Worm (Caenorhabditis elegans) whole organism, midembryonic: Measurements from ENCODE around the gene gfat-1.
A peak's percentile ranks its signal among the peaks of the same experiment; 100 is the strongest.

Source experiments
- T22C8.4 ChIP-seq: fragments of 200-800 bp; sonication (Bioruptor generic); IDR thresholded peaks from 2 replicates; pipeline ENCODE4 v1.3.6; 2022; ENCODE audit warnings: missing genetic modification characterization, missing compliant biosample characterization
- cog-1 ChIP-seq: sonication (generic microtip); optimal IDR thresholded peaks from 2 replicates; lab custom pipeline; 2016; ENCODE audit warnings: missing genetic modification characterization, missing compliant biosample characterization
- flt-1 ChIP-seq: fragments of 200-800 bp; sonication (Bioruptor generic); IDR thresholded peaks from 2 replicates; pipeline ENCODE4 v1.3.6; 2022; ENCODE audit warnings: missing genetic modification characterization, missing compliant biosample characterization
- klf-2 ChIP-seq: fragments of 200-800 bp; sonication (Bioruptor generic); conservative IDR thresholded peaks from 2 replicates; pipeline ENCODE4 v1.3.6; 2022; ENCODE audit warnings: missing genetic modification reagents, missing genetic modification characterization, missing compliant biosample characterization
- med-1 ChIP-seq: sonication (generic microtip); optimal IDR thresholded peaks from 2 replicates; lab custom pipeline; 2017; ENCODE audit warnings: missing genetic modification characterization, mild to moderate bottlenecking, missing compliant biosample characterization, antibody characterized with exemption, missing genetic modification reagents; ENCODE audit not compliant: insufficient read depth
- ref-1 ChIP-seq: fragments of 200-800 bp; sonication (Bioruptor generic); conservative IDR thresholded peaks from 2 replicates; pipeline ENCODE4 v1.3.6; 2022; ENCODE audit warnings: missing genetic modification reagents, missing genetic modification characterization, missing compliant biosample characterization
- tab-1 ChIP-seq: fragments of 200-800 bp; sonication (Bioruptor generic); IDR thresholded peaks from 2 replicates; pipeline ENCODE4 v1.3.6; 2022; ENCODE audit warnings: missing genetic modification characterization, missing compliant biosample characterization
- ztf-23 ChIP-seq: fragments of 200-800 bp; sonication (Bioruptor generic); IDR thresholded peaks from 2 replicates; pipeline ENCODE4 v1.3.6; 2022; ENCODE audit warnings: missing genetic modification reagents, missing genetic modification characterization, missing compliant biosample characterization
- ztf-29 ChIP-seq: fragments of 200-800 bp; sonication (Bioruptor generic); IDR thresholded peaks from 2 replicates; pipeline ENCODE4 v1.3.6; 2022; ENCODE audit warnings: missing genetic modification reagents, missing genetic modification characterization, missing compliant biosample characterization

The gfat-1 gene

ce11 chrII:11634057-11634676, 38.9 kb upstream of the gfat-1 start:
- no peak for TF ChIP-seq med-1 (GFP tag; lab: Kevin White, UChicago)
- TF ChIP-seq ztf-29 (GFP tag; lab: Robert Waterston, UW): no peak
- 0 out of 2 replicates have a peak, but pooled peaks have one; percentile 75 for TF ChIP-seq tab-1
- peak; percentile 89 for TF ChIP-seq cog-1 (tag; lab: Kevin White, UChicago)
- TF ChIP-seq ref-1: no peak
- peak; percentile 24; the same call in 1 of the 2 replicates for TF ChIP-seq T22C8.4 (GFP tag; lab: Robert Waterston, UW)
- peak; percentile 55; the same call in 1 of the 2 replicates for TF ChIP-seq ztf-23
- TF ChIP-seq flt-1 (GFP tag; lab: Robert Waterston, UW): peak; percentile 80

ce11 chrII:11633509-11633908, 38.3 kb upstream of the gfat-1 start, which contains the start of gene din-1:
din-1 (minus strand) TSS chrII:11633609.
- TF ChIP-seq med-1 (GFP tag; lab: Kevin White, UChicago) (no peak), cog-1 (tag; lab: Kevin White, UChicago) (no peak), ref-1 (no peak), klf-2 (GFP tag; lab: Robert Waterston, UW) (no peak), T22C8.4 (GFP tag; lab: Robert Waterston, UW) (no peak), ztf-23 (no peak), tab-1 (no peak), ztf-29 (GFP tag; lab: Robert Waterston, UW) (no peak), flt-1 (GFP tag; lab: Robert Waterston, UW) (no peak)

- TF ChIP-seq ref-1 (0 out of 2 replicates have a peak, but pooled peaks have one; percentile 6), ztf-23 (no peak)
These were observed 37.5 kb upstream of the gfat-1 start for ce11 chrII:11632689-11633088.

- TF ChIP-seq med-1 (GFP tag; lab: Kevin White, UChicago): no peak
- no peak for TF ChIP-seq cog-1 (tag; lab: Kevin White, UChicago)
- TF ChIP-seq flt-1 (GFP tag; lab: Robert Waterston, UW): no peak
- no peak for TF ChIP-seq ztf-29 (GFP tag; lab: Robert Waterston, UW)
- TF ChIP-seq klf-2 (GFP tag; lab: Robert Waterston, UW): no peak
- no peak for TF ChIP-seq tab-1
- TF ChIP-seq T22C8.4 (GFP tag; lab: Robert Waterston, UW): no peak
- TF ChIP-seq ztf-23: no peak
- TF ChIP-seq ref-1: no peak
These were observed 34.7 kb upstream of the gfat-1 start for ce11 chrII:11629957-11630356.

- no peak for TF ChIP-seq T22C8.4 (GFP tag; lab: Robert Waterston, UW)
- no peak for TF ChIP-seq cog-1 (tag; lab: Kevin White, UChicago)
- no peak for TF ChIP-seq ztf-29 (GFP tag; lab: Robert Waterston, UW)
- TF ChIP-seq tab-1: no peak
- no peak for TF ChIP-seq ztf-23
- TF ChIP-seq ref-1: no peak
- no peak for TF ChIP-seq klf-2 (GFP tag; lab: Robert Waterston, UW)
- no peak for TF ChIP-seq med-1 (GFP tag; lab: Kevin White, UChicago)
- TF ChIP-seq flt-1 (GFP tag; lab: Robert Waterston, UW): no peak
These were observed 32.7 kb upstream of the gfat-1 start for ce11 chrII:11627904-11628303.

ce11 chrII:11622605-11623004, 27.4 kb upstream of the gfat-1 start:
- TF ChIP-seq flt-1 (GFP tag; lab: Robert Waterston, UW) (no peak), tab-1 (no peak), med-1 (GFP tag; lab: Kevin White, UChicago) (no peak), ztf-29 (GFP tag; lab: Robert Waterston, UW) (no peak), ref-1 (no peak), klf-2 (GFP tag; lab: Robert Waterston, UW) (no peak), T22C8.4 (GFP tag; lab: Robert Waterston, UW) (no peak), cog-1 (tag; lab: Kevin White, UChicago) (no peak), ztf-23 (no peak)

ce11 chrII:11621576-11621975, 26.4 kb upstream of the gfat-1 start:
- TF ChIP-seq flt-1 (GFP tag; lab: Robert Waterston, UW) (no peak), T22C8.4 (GFP tag; lab: Robert Waterston, UW) (no peak), ztf-23 (no peak), klf-2 (GFP tag; lab: Robert Waterston, UW) (no peak), ref-1 (no peak), tab-1 (no peak), cog-1 (tag; lab: Kevin White, UChicago) (no peak)

- TF ChIP-seq T22C8.4 (GFP tag; lab: Robert Waterston, UW) (no peak), cog-1 (tag; lab: Kevin White, UChicago) (no peak), klf-2 (GFP tag; lab: Robert Waterston, UW) (no peak), tab-1 (no peak), ztf-29 (GFP tag; lab: Robert Waterston, UW) (no peak), flt-1 (GFP tag; lab: Robert Waterston, UW) (no peak), ztf-23 (no peak), ref-1 (no peak), med-1 (GFP tag; lab: Kevin White, UChicago) (no peak)
These were observed 25.5 kb upstream of the gfat-1 start for ce11 chrII:11620630-11621246.

ce11 chrII:11619895-11620439, 24.7 kb upstream of the gfat-1 start:
- TF ChIP-seq ztf-29 (GFP tag; lab: Robert Waterston, UW) (no peak), flt-1 (GFP tag; lab: Robert Waterston, UW) (peak; percentile 33; the same call in 1 of the 2 replicates)

ce11 chrII:11619171-11619570, 24.0 kb upstream of the gfat-1 start:
- TF ChIP-seq med-1 (GFP tag; lab: Kevin White, UChicago) (no peak), cog-1 (tag; lab: Kevin White, UChicago) (no peak), klf-2 (GFP tag; lab: Robert Waterston, UW) (no peak), flt-1 (GFP tag; lab: Robert Waterston, UW) (no peak), ref-1 (no peak), ztf-23 (no peak), T22C8.4 (GFP tag; lab: Robert Waterston, UW) (no peak), tab-1 (no peak), ztf-29 (GFP tag; lab: Robert Waterston, UW) (no peak)
